Fruit fly (Drosophila melanogaster) whole organism, pupa: ENCODE measurements around the gene CG34001.

Source experiments
- CG15710 ChIP-seq: fragments of 200-800 bp; sonication (Bioruptor generic); optimal IDR thresholded peaks from 2 replicates; lab custom pipeline; 2018; ENCODE audit warnings: missing biosample characterization, mild to moderate bottlenecking, missing genetic modification characterization, moderate library complexity
- CG8301 ChIP-seq: fragments of 200-800 bp; sonication (Bioruptor generic); optimal IDR thresholded peaks from 2 replicates; lab custom pipeline; 2018; ENCODE audit warnings: missing biosample characterization, mild to moderate bottlenecking, missing genetic modification characterization
- Ets98B ChIP-seq: fragments of 200-800 bp; sonication (Bioruptor generic); IDR thresholded peaks from 2 replicates; pipeline ENCODE4 v1.3.6; 2022; ENCODE audit warnings: missing biosample characterization, missing genetic modification characterization
- Pif1B ChIP-seq: fragments of 200-800 bp; sonication (Bioruptor generic); optimal IDR thresholded peaks from 3 replicates; lab custom pipeline; 2016; ENCODE audit warnings: missing biosample characterization, missing genetic modification characterization

dm6 chr3L:10629969-10630368 lies 910 bp upstream of the CG34001 start, which contains the start of gene CG42536:
- TF ChIP-seq CG8301 (no peak), Pif1B (GFP tag; lab: Kevin White, UChicago) (no peak), Ets98B (GFP tag; lab: Robert Waterston, UW) (no peak), CG15710 (tag; lab: Kevin White, UChicago) (no peak)
